Worm (Caenorhabditis elegans): Measurements from ENCODE around the gene F59B2.15.

The F59B2.15 gene

ce11 chrIII:9023601-9024000, 21.2 kb upstream of the F59B2.15 start:
- TF ChIP-seq nfya-1 (tag; optimal IDR thresholded peaks at IDR 0.05; ENCODE audit: borderline replicate concordance, insufficient read depth), result no peak
- no peak for TF ChIP-seq lsy-27 (tag; optimal IDR thresholded peaks at IDR 0.05; ENCODE audit: borderline replicate concordance, insufficient read depth)
- TF ChIP-seq B0261.1 (tag; optimal IDR thresholded peaks at IDR 0.05), result no peak
- TF ChIP-seq madf-6 (GFP tag; IDR thresholded peaks at IDR 0.05), result no peak
- TF ChIP-seq ztf-28 (GFP tag; IDR thresholded peaks at IDR 0.05), result no peak
- TF ChIP-seq die-1 (tag; optimal IDR thresholded peaks at IDR 0.05), result no peak
- TF ChIP-seq ceh-91 (GFP tag; IDR thresholded peaks at IDR 0.05), result no peak
- TF ChIP-seq attf-3 (GFP tag; conservative IDR thresholded peaks at IDR 0.05), result no peak
- TF ChIP-seq Y56A3A.18 (GFP tag; IDR thresholded peaks at IDR 0.05), result no peak
- no peak for TF ChIP-seq F23B12.7 (tag; optimal IDR thresholded peaks at IDR 0.05; ENCODE audit: insufficient read depth)
- no peak for TF ChIP-seq lin-54 (GFP tag; optimal IDR thresholded peaks at IDR 0.05)
- no peak for TF ChIP-seq ZK185.1 (tag; optimal IDR thresholded peaks at IDR 0.05; ENCODE audit: poor library complexity, severe bottlenecking)
- no peak for TF ChIP-seq xnd-1 (tag; optimal IDR thresholded peaks at IDR 0.05)
- no peak for TF ChIP-seq madf-10 (tag; optimal IDR thresholded peaks at IDR 0.05)
- TF ChIP-seq zim-3 (tag; optimal IDR thresholded peaks at IDR 0.05), result no peak
- TF ChIP-seq sptf-2 (GFP tag; optimal IDR thresholded peaks at IDR 0.05), result no peak
- no peak for TF ChIP-seq nfya-2 (GFP tag; IDR thresholded peaks at IDR 0.05)

ce11 chrIII:9022535-9022934, 20.1 kb upstream of the F59B2.15 start, which contains the start of gene F59B2.14:
Gene F59B2.14 (minus strand): TSS chrIII:9022635.
- TF ChIP-seq T26A5.8 (tag; optimal IDR thresholded peaks at IDR 0.05) (no peak), F22D6.2 (tag; optimal IDR thresholded peaks at IDR 0.05) (no peak), B0336.3 (GFP tag; IDR thresholded peaks at IDR 0.05) (no peak), snpc-1.1 (tag; optimal IDR thresholded peaks at IDR 0.05; ENCODE audit: insufficient read depth) (no peak), let-526 (GFP tag; IDR thresholded peaks at IDR 0.05) (no peak), hsf-1 (GFP tag; IDR thresholded peaks at IDR 0.05) (no peak), F55B11.4 (tag; optimal IDR thresholded peaks at IDR 0.05; ENCODE audit: borderline replicate concordance, insufficient read depth) (no peak), rec-8 (tag; optimal IDR thresholded peaks at IDR 0.05) (no peak), ceh-100 (GFP tag; IDR thresholded peaks at IDR 0.05) (no peak), hrde-1 (tag; optimal IDR thresholded peaks at IDR 0.05; ENCODE audit: borderline replicate concordance) (no peak), lin-26 (GFP tag; IDR thresholded peaks at IDR 0.05) (no peak), cebp-2 (GFP tag; IDR thresholded peaks at IDR 0.05) (no peak), F10E7.11 (tag; optimal IDR thresholded peaks at IDR 0.05) (no peak), ztf-22 (GFP tag; optimal IDR thresholded peaks at IDR 0.05) (no peak), dpl-1 (GFP tag; optimal IDR thresholded peaks at IDR 0.05) (no peak), snpc-3.4 (tag; optimal IDR thresholded peaks at IDR 0.05) (no peak), ztf-3 (GFP tag; optimal IDR thresholded peaks at IDR 0.05) (no peak)

- TF ChIP-seq ceh-100 (GFP tag; IDR thresholded peaks at IDR 0.05) (no peak), dox-1 (GFP tag; IDR thresholded peaks at IDR 0.05) (no peak), chd-7 (tag; optimal IDR thresholded peaks at IDR 0.05) (no peak), cebp-2 (GFP tag; IDR thresholded peaks at IDR 0.05) (no peak), lin-35 (GFP tag; optimal IDR thresholded peaks at IDR 0.05) (no peak), hlh-26 (GFP tag; conservative IDR thresholded peaks at IDR 0.05) (no peak), ztf-28 (GFP tag; IDR thresholded peaks at IDR 0.05) (no peak), xnd-1 (tag; optimal IDR thresholded peaks at IDR 0.05) (no peak), pha-4 (tag; optimal IDR thresholded peaks at IDR 0.05) (no peak), ceh-79 (tag; optimal IDR thresholded peaks at IDR 0.05) (no peak), B0019.2 (GFP tag; conservative IDR thresholded peaks at IDR 0.05) (no peak), unc-130 (GFP tag; optimal IDR thresholded peaks at IDR 0.05) (no peak), F37B4.10 (GFP tag; IDR thresholded peaks at IDR 0.05) (no peak)
Measured at ce11 chrIII:9017181-9017651, 14.8 kb upstream of the F59B2.15 start, which contains the start of gene F59B2.12. Gene F59B2.12 (plus strand): TSS chrIII:9017601.

All from whole organism, young adult.